Fruit fly (Drosophila melanogaster): ENCODE results near the gene CG1571.

The CG1571 gene

dm6 chrX:8057299-8057730 is 18.4 kb upstream of the CG1571 start (continued):
- TF ChIP-seq Ets97D (GFP tag; optimal IDR thresholded peaks at IDR 0.05) (peak; percentile 15), CG16779 (GFP tag; IDR thresholded peaks at IDR 0.05) (no peak), abd-A (tag; optimal IDR thresholded peaks at IDR 0.05) (no peak), YL-1 (GFP tag; optimal IDR thresholded peaks at IDR 0.05) (no peak), CG33213 (GFP tag; optimal IDR thresholded peaks at IDR 0.05) (no peak), CG9817 (tag; optimal IDR thresholded peaks at IDR 0.05) (peak; percentile 68), Dll (GFP tag; IDR thresholded peaks at IDR 0.05; ENCODE audit: partially characterized antibody) (no peak), yki (optimal IDR thresholded peaks at IDR 0.05) (no peak), Pdp1 (GFP tag; optimal IDR thresholded peaks at IDR 0.05) (peak; percentile 30 to 81), gsb-n (tag; optimal IDR thresholded peaks at IDR 0.05) (peak; percentile 32), ind (GFP tag; optimal IDR thresholded peaks at IDR 0.05) (peak; percentile 73), az2 (GFP tag; optimal IDR thresholded peaks at IDR 0.05) (peak; percentile 63), CG12769 (tag; optimal IDR thresholded peaks at IDR 0.05) (no peak), cwo (GFP tag; optimal IDR thresholded peaks at IDR 0.05) (peak; percentile 48), Dref (GFP tag; IDR thresholded peaks at IDR 0.05) (no peak), Spps (tag; optimal IDR thresholded peaks at IDR 0.05) (no peak), fu2 (GFP tag; optimal IDR thresholded peaks at IDR 0.05) (peak; percentile 73), CG17359 (tag; optimal IDR thresholded peaks at IDR 0.05) (peak; percentile 64), pb (GFP tag; optimal IDR thresholded peaks at IDR 0.05) (peak; percentile 76), Hr3 (GFP tag; optimal IDR thresholded peaks at IDR 0.05) (peak; percentile 64), CG8924 (tag; optimal IDR thresholded peaks at IDR 0.05) (peak; percentile 65), CG13894 (tag; optimal IDR thresholded peaks at IDR 0.05) (peak; percentile 4), run (tag; optimal IDR thresholded peaks at IDR 0.05) (no peak), gfzf (GFP tag; optimal IDR thresholded peaks at IDR 0.05) (no peak), wdn (GFP tag; IDR thresholded peaks at IDR 0.05) (no peak), CG9876 (GFP tag; optimal IDR thresholded peaks at IDR 0.05) (peak; percentile 68), Rfx (GFP tag; IDR thresholded peaks at IDR 0.05) (peak; percentile 77), Hr39 (optimal IDR thresholded peaks at IDR 0.05) (no peak), slou (GFP tag; optimal IDR thresholded peaks at IDR 0.05) (peak; percentile 75), lbe (GFP tag; optimal IDR thresholded peaks at IDR 0.05) (no peak), lmd (GFP tag; IDR thresholded peaks at IDR 0.05) (peak; percentile 77), CG7987 (GFP tag; optimal IDR thresholded peaks at IDR 0.05) (no peak), CG7963 (GFP tag; IDR thresholded peaks at IDR 0.05; ENCODE audit: partially characterized antibody) (no peak), CG13775 (GFP tag; optimal IDR thresholded peaks at IDR 0.05) (peak; percentile 78), ato (GFP tag; IDR thresholded peaks at IDR 0.05; ENCODE audit: partially characterized antibody) (no peak), knrl (GFP tag; IDR thresholded peaks at IDR 0.05; ENCODE audit: partially characterized antibody) (no peak), chif (GFP tag; optimal IDR thresholded peaks at IDR 0.05) (peak; percentile 61 to 78), CG9797 (GFP tag; optimal IDR thresholded peaks at IDR 0.05) (no peak), oc (tag; optimal IDR thresholded peaks at IDR 0.05) (no peak), CG2120 (GFP tag; optimal IDR thresholded peaks at IDR 0.05) (peak; percentile 85), CG15514 (GFP tag; optimal IDR thresholded peaks at IDR 0.05) (no peak), CG12299 (tag; optimal IDR thresholded peaks at IDR 0.05) (no peak), ro (GFP tag; IDR thresholded peaks at IDR 0.05) (no peak; the same call in 1 of the 2 replicates), CG11695 (GFP tag; IDR thresholded peaks at IDR 0.05) (peak; percentile 72; the same call in 1 of the 3 replicates), CG14710 (tag; optimal IDR thresholded peaks at IDR 0.05) (peak; percentile 64), CG8359 (GFP tag; optimal IDR thresholded peaks at IDR 0.05; ENCODE audit: borderline replicate concordance) (peak; percentile 18), CG18764 (GFP tag; optimal IDR thresholded peaks at IDR 0.05) (peak; percentile 14), chinmo (GFP tag; IDR thresholded peaks at IDR 0.05; ENCODE audit: partially characterized antibody) (no peak), lov (optimal IDR thresholded peaks at IDR 0.05) (no peak), lov (GFP tag; IDR thresholded peaks at IDR 0.05) (no peak)
